Fruit fly (Drosophila melanogaster) whole organism, embryonic: Measurements from ENCODE around the gene Hsp67Ba.

ENCODE experiments used
- Atf6 ChIP-seq: fragments of 200-800 bp; sonication (Bioruptor generic); IDR thresholded peaks from 2 replicates; pipeline ENCODE4 v1.3.6; 2022; ENCODE audit warnings: missing biosample characterization, missing genetic modification characterization
- CG10147 ChIP-seq: fragments of 200-800 bp; sonication (Bioruptor generic); optimal IDR thresholded peaks from 2 replicates; lab custom pipeline; 2019; ENCODE audit warnings: missing biosample characterization, mild to moderate bottlenecking, missing genetic modification characterization, moderate library complexity
- CG10462 ChIP-seq: fragments of 200-800 bp; sonication (Bioruptor generic); optimal IDR thresholded peaks from 2 replicates; lab custom pipeline; 2016; ENCODE audit warnings: missing biosample characterization, missing genetic modification characterization
- CG11247 ChIP-seq: fragments of 200-800 bp; sonication (Bioruptor generic); IDR thresholded peaks from 2 replicates; pipeline ENCODE4 v1.3.6; 2022; ENCODE audit warnings: missing biosample characterization, missing genetic modification characterization
- CG13123 ChIP-seq: fragments of 200-800 bp; sonication (Bioruptor generic); optimal IDR thresholded peaks from 2 replicates; lab custom pipeline; 2016; ENCODE audit warnings: missing biosample characterization, missing genetic modification characterization
- CG14014 ChIP-seq: fragments of 200-800 bp; sonication (Bioruptor generic); IDR thresholded peaks from 2 replicates; pipeline ENCODE4 v1.3.6; 2022; ENCODE audit warnings: missing biosample characterization, missing genetic modification characterization
- CG14441 ChIP-seq: fragments of 200-800 bp; sonication (Bioruptor generic); IDR thresholded peaks from 2 replicates; pipeline ENCODE4 v1.3.6; 2022; ENCODE audit warnings: missing biosample characterization, missing genetic modification characterization
- CG15269 ChIP-seq: fragments of 200-800 bp; sonication (Bioruptor generic); optimal IDR thresholded peaks from 2 replicates; lab custom pipeline; 2018; ENCODE audit warnings: missing biosample characterization, mild to moderate bottlenecking, missing genetic modification characterization, moderate library complexity
- CG1602 ChIP-seq: fragments of 200-800 bp; sonication (Bioruptor generic); optimal IDR thresholded peaks from 3 replicates; lab custom pipeline; 2016; ENCODE audit warnings: missing biosample characterization, missing genetic modification characterization
- CG3065 ChIP-seq: fragments of 200-800 bp; sonication (Bioruptor generic); optimal IDR thresholded peaks from 2 replicates; lab custom pipeline; 2016; ENCODE audit warnings: missing biosample characterization, missing genetic modification characterization
- CG4707 ChIP-seq: fragments of 200-800 bp; sonication (Bioruptor generic); optimal IDR thresholded peaks from 2 replicates; lab custom pipeline; 2018; ENCODE audit warnings: missing biosample characterization, mild to moderate bottlenecking, missing genetic modification characterization, moderate library complexity
- CG6254 ChIP-seq: fragments of 200-800 bp; sonication (Bioruptor generic); optimal IDR thresholded peaks from 3 replicates; lab custom pipeline; 2017; ENCODE audit warnings: mild to moderate bottlenecking, missing biosample characterization, missing genetic modification reagents, missing genetic modification characterization
- CG6765 ChIP-seq: fragments of 200-800 bp; sonication (Bioruptor generic); optimal IDR thresholded peaks from 3 replicates; lab custom pipeline; 2017; ENCODE audit warnings: missing biosample characterization, mild to moderate bottlenecking, missing genetic modification characterization
- CG9437 ChIP-seq: fragments of 200-800 bp; sonication (Bioruptor generic); optimal IDR thresholded peaks from 2 replicates; lab custom pipeline; 2018; ENCODE audit warnings: missing biosample characterization, mild to moderate bottlenecking, missing genetic modification characterization
- Deaf1 ChIP-seq: fragments of 200-800 bp; optimal IDR thresholded peaks from 3 replicates; lab custom pipeline; 2019; ENCODE audit warnings: missing biosample characterization, mild to moderate bottlenecking, missing genetic modification characterization, moderate library complexity
- Doc3 ChIP-seq: fragments of 200-800 bp; sonication (Bioruptor generic); IDR thresholded peaks from 3 replicates; pipeline ENCODE4 v1.3.6; 2022; ENCODE audit warnings: missing biosample characterization, missing genetic modification characterization; ENCODE audit not compliant: partially characterized antibody
- Eip74EF ChIP-seq, 2 experiments: fragments of 200-800 bp in 1 of 2; fragments of >200 bp in 1 of 2; sonication (Bioruptor generic) in 1 of 2; optimal IDR thresholded peaks; 2 replicates each; lab custom pipeline; 2017 to 2019; ENCODE audit warnings: missing biosample characterization in 2 of 2, missing genetic modification characterization in 2 of 2, mild to moderate bottlenecking in 1 of 2, moderate library complexity in 1 of 2
- HLH3B ChIP-seq: fragments of 200-800 bp; sonication (Bioruptor generic); IDR thresholded peaks from 2 replicates; pipeline ENCODE4 v1.3.6; 2022; ENCODE audit warnings: missing biosample characterization, missing genetic modification characterization
- HLHmδ ChIP-seq: fragments of 200-800 bp; sonication (Bioruptor generic); optimal IDR thresholded peaks from 2 replicates; lab custom pipeline; 2018; ENCODE audit warnings: missing biosample characterization, mild to moderate bottlenecking, missing genetic modification characterization, moderate library complexity
- Lhr ChIP-seq: fragments of 200-800 bp; sonication (Bioruptor generic); optimal IDR thresholded peaks from 3 replicates; lab custom pipeline; 2017; ENCODE audit warnings: mild to moderate bottlenecking, missing biosample characterization, missing genetic modification reagents, missing genetic modification characterization
- Lim3 ChIP-seq: fragments of 200-800 bp; sonication (Bioruptor generic); IDR thresholded peaks from 2 replicates; pipeline ENCODE4 v1.3.6; 2022; ENCODE audit warnings: missing biosample characterization, missing genetic modification characterization
- Six4 ChIP-seq: fragments of 200-800 bp; sonication (Bioruptor generic); optimal IDR thresholded peaks from 2 replicates; lab custom pipeline; 2016; ENCODE audit warnings: missing biosample characterization, missing genetic modification characterization
- Tbp ChIP-seq: fragments of >200 bp; optimal IDR thresholded peaks from 2 replicates; lab custom pipeline; 2018; ENCODE audit warnings: missing biosample characterization, missing genetic modification characterization
- Trl ChIP-seq, 3 experiments: fragments of >200 bp in 2 of 3; fragments of 200-800 bp in 1 of 3; sonication (Bioruptor generic) in 1 of 3; optimal IDR thresholded peaks; 2 replicates in 1 of 3; 3 replicates in 2 of 3; lab custom pipeline; 2016 to 2017; ENCODE audit warnings: missing biosample characterization in 1 of 3, missing genetic modification characterization in 1 of 3
- aop ChIP-seq: fragments of 200-800 bp; sonication (Bioruptor generic); IDR thresholded peaks from 2 replicates; pipeline ENCODE4 v1.3.6; 2022; ENCODE audit warnings: missing biosample characterization, missing genetic modification characterization
- ap ChIP-seq: fragments of 200-800 bp; sonication (Bioruptor generic); IDR thresholded peaks from 2 replicates; pipeline ENCODE4 v1.3.6; 2022; ENCODE audit warnings: missing biosample characterization, missing genetic modification characterization
- bbx ChIP-seq: fragments of 200-800 bp; sonication (Bioruptor generic); IDR thresholded peaks from 2 replicates; pipeline ENCODE4 v1.3.6; 2022; ENCODE audit warnings: missing biosample characterization, missing genetic modification characterization; ENCODE audit not compliant: partially characterized antibody
- caup ChIP-seq: fragments of 200-800 bp; sonication (Bioruptor generic); optimal IDR thresholded peaks from 3 replicates; lab custom pipeline; 2017; ENCODE audit warnings: missing biosample characterization, mild to moderate bottlenecking, missing genetic modification characterization, moderate library complexity; ENCODE audit not compliant: severe bottlenecking
- cg ChIP-seq: fragments of 200-800 bp; sonication (Bioruptor generic); optimal IDR thresholded peaks from 3 replicates; lab custom pipeline; 2019; ENCODE audit warnings: missing biosample characterization, mild to moderate bottlenecking, missing genetic modification characterization, moderate library complexity
- chinmo ChIP-seq: fragments of 200-800 bp; sonication (Bioruptor generic); IDR thresholded peaks from 4 replicates; pipeline ENCODE4 v1.3.6; 2022; ENCODE audit warnings: missing biosample characterization, missing genetic modification characterization; ENCODE audit not compliant: partially characterized antibody
- esg ChIP-seq: fragments of 200-800 bp; sonication (Bioruptor generic); conservative IDR thresholded peaks from 2 replicates; pipeline ENCODE4 v1.3.6; 2022; ENCODE audit warnings: missing biosample characterization, missing genetic modification characterization
- ftz-f1 ChIP-seq: fragments of 200-800 bp; sonication (Bioruptor generic); optimal IDR thresholded peaks from 2 replicates; lab custom pipeline; 2016; ENCODE audit warnings: missing biosample characterization, missing genetic modification characterization
- grn ChIP-seq: fragments of 200-800 bp; sonication (Bioruptor generic); optimal IDR thresholded peaks from 3 replicates; lab custom pipeline; 2017; ENCODE audit warnings: missing biosample characterization, missing genetic modification characterization
- hth ChIP-seq: fragments of >200 bp; optimal IDR thresholded peaks from 2 replicates; lab custom pipeline; 2017; ENCODE audit warnings: inconsistent platforms
- knrl ChIP-seq: fragments of 200-800 bp; sonication (Bioruptor generic); IDR thresholded peaks from 3 replicates; pipeline ENCODE4 v1.3.6; 2022; ENCODE audit warnings: missing biosample characterization, missing genetic modification characterization; ENCODE audit not compliant: partially characterized antibody
- lov ChIP-seq, 2 experiments: fragments of 200-800 bp in 1 of 2; fragments of >200 bp in 1 of 2; sonication (Bioruptor generic) in 1 of 2; IDR thresholded peaks in 1 of 2; optimal IDR thresholded peaks in 1 of 2; 2 replicates in 1 of 2; 3 replicates in 1 of 2; pipeline versions ENCODE4 v1.3.6 to Lab custom; 2017 to 2022; ENCODE audit warnings: missing biosample characterization in 1 of 2, missing genetic modification characterization in 1 of 2
- nom ChIP-seq: fragments of 200-800 bp; sonication (Bioruptor generic); optimal IDR thresholded peaks from 2 replicates; lab custom pipeline; 2017; ENCODE audit warnings: missing biosample characterization, missing genetic modification characterization, mild to moderate bottlenecking, moderate library complexity, missing genetic modification reagents
- oc ChIP-seq: fragments of 200-800 bp; sonication (Bioruptor generic); optimal IDR thresholded peaks from 2 replicates; lab custom pipeline; 2018; ENCODE audit warnings: missing biosample characterization, mild to moderate bottlenecking, missing genetic modification characterization, moderate library complexity
- phol ChIP-seq: fragments of 200-800 bp; sonication (Bioruptor generic); optimal IDR thresholded peaks from 3 replicates; lab custom pipeline; 2018; ENCODE audit warnings: missing biosample characterization, mild to moderate bottlenecking, missing genetic modification characterization, moderate library complexity
- slou ChIP-seq: fragments of 200-800 bp; sonication (Bioruptor generic); optimal IDR thresholded peaks from 3 replicates; lab custom pipeline; 2016; ENCODE audit warnings: missing biosample characterization, missing genetic modification characterization
- unc-4 ChIP-seq: fragments of 200-800 bp; sonication (Bioruptor generic); IDR thresholded peaks from 2 replicates; pipeline ENCODE4 v1.3.6; 2022; ENCODE audit warnings: missing biosample characterization, missing genetic modification characterization; ENCODE audit not compliant: partially characterized antibody
- vvl ChIP-seq: fragments of 200-800 bp; sonication (Bioruptor generic); IDR thresholded peaks from 2 replicates; pipeline ENCODE4 v1.3.6; 2022; ENCODE audit warnings: missing biosample characterization, missing genetic modification characterization
- yki ChIP-seq: fragments of >200 bp; optimal IDR thresholded peaks from 3 replicates; lab custom pipeline; 2018

Hsp67Ba gene

dm6 chr3L:9340839-9341238 lies 38.5 kb downstream of the Hsp67Ba start (continued):
- TF ChIP-seq knrl (GFP tag; lab: Robert Waterston, UW) = no peak
- TF ChIP-seq cg (GFP tag; lab: Kevin White, UChicago) = peak; percentile 62
- no peak for TF ChIP-seq Eip74EF (GFP tag; optimal IDR thresholded peaks at IDR 0.05; lab: Kevin White, UChicago)
- TF ChIP-seq yki (lab: Kevin White, UChicago) = no peak
- TF ChIP-seq Atf6 (GFP tag; lab: Robert Waterston, UW) = 0 out of 2 replicates have a peak, but pooled peaks have one; percentile 16
- no peak for TF ChIP-seq esg
- peak; percentile 16 to 18 for TF ChIP-seq Trl (optimal IDR thresholded peaks at IDR 0.05; lab: Kevin White, UChicago)
- TF ChIP-seq Trl (GFP tag; optimal IDR thresholded peaks at IDR 0.05; lab: Kevin White, UChicago) = no peak
- no peak for TF ChIP-seq CG3065 (GFP tag; lab: Kevin White, UChicago)
- TF ChIP-seq caup (GFP tag; lab: Kevin White, UChicago) = no peak
- 0 out of 4 replicates have a peak, but pooled peaks have one; percentile 45 for TF ChIP-seq chinmo (GFP tag; lab: Robert Waterston, UW)
- no peak for TF ChIP-seq Lhr (GFP tag; lab: Kevin White, UChicago)
- TF ChIP-seq ftz-f1 (GFP tag; lab: Kevin White, UChicago) = no peak
- TF ChIP-seq hth (lab: Kevin White, UChicago) = no peak
- no peak for TF ChIP-seq vvl (GFP tag; lab: Robert Waterston, UW)
- no peak for TF ChIP-seq CG4707 (GFP tag; lab: Kevin White, UChicago)
- no peak for TF ChIP-seq CG6254 (GFP tag; lab: Kevin White, UChicago)
- TF ChIP-seq Doc3 (GFP tag; lab: Robert Waterston, UW) = no peak
- TF ChIP-seq Six4 (GFP tag; lab: Kevin White, UChicago) = no peak
- no peak for TF ChIP-seq phol (tag; lab: Kevin White, UChicago)
- peak; percentile 62 for TF ChIP-seq CG15269 (tag; lab: Kevin White, UChicago)
- no peak for TF ChIP-seq CG6765 (GFP tag; lab: Kevin White, UChicago)
- no peak for TF ChIP-seq grn (GFP tag; lab: Kevin White, UChicago)
- no peak for TF ChIP-seq CG11247 (GFP tag; lab: Robert Waterston, UW)
- no peak for TF ChIP-seq nom (GFP tag; lab: Kevin White, UChicago)
- TF ChIP-seq Lim3 (GFP tag; lab: Robert Waterston, UW) = no peak
- no peak for TF ChIP-seq bbx (GFP tag; lab: Robert Waterston, UW)
- TF ChIP-seq unc-4 (GFP tag; lab: Robert Waterston, UW) = no peak
- TF ChIP-seq Tbp (GFP tag; lab: Kevin White, UChicago) = no peak
- no peak for TF ChIP-seq CG10462 (GFP tag; lab: Kevin White, UChicago)
- TF ChIP-seq CG10147 (GFP tag; lab: Kevin White, UChicago) = no peak
- TF ChIP-seq HLH3B = no peak
- TF ChIP-seq CG13123 (GFP tag; lab: Kevin White, UChicago) = no peak
- peak; percentile 46 for TF ChIP-seq Deaf1
- TF ChIP-seq oc = no peak
- TF ChIP-seq CG9437 = no peak
- no peak for TF ChIP-seq CG14441 (GFP tag; lab: Robert Waterston, UW)
- TF ChIP-seq CG14014 (GFP tag; lab: Robert Waterston, UW) = no peak
- no peak for TF ChIP-seq lov (optimal IDR thresholded peaks at IDR 0.05; lab: Kevin White, UChicago)
- TF ChIP-seq lov (GFP tag; IDR thresholded peaks at IDR 0.05; lab: Robert Waterston, UW) = no peak
- TF ChIP-seq HLHmδ = no peak
- no peak for TF ChIP-seq slou (GFP tag; lab: Kevin White, UChicago)
- TF ChIP-seq ap = no peak
- TF ChIP-seq aop = 0 out of 2 replicates have a peak, but pooled peaks have one; percentile 10
- TF ChIP-seq CG1602 (GFP tag; lab: Kevin White, UChicago) = no peak
